Worm (Caenorhabditis elegans) whole organism, L1 larva: ENCODE results near the gene C05B5.12.

ENCODE experiments used
- mdl-1 ChIP-seq, 2 experiments: fragments of 150-350 bp; optimal IDR thresholded peaks; 2 replicates each; lab custom pipeline; 2014 to 2017; ENCODE audit warnings: missing biosample characterization in 2 of 2, missing genetic modification characterization in 2 of 2, inconsistent platforms in 1 of 2
- nhr-11 ChIP-seq: fragments of 150-350 bp; optimal IDR thresholded peaks from 2 replicates; lab custom pipeline; 2014; ENCODE audit warnings: missing biosample characterization, missing genetic modification characterization
- pax-3 ChIP-seq: fragments of 200-800 bp; sonication (Bioruptor generic); optimal IDR thresholded peaks from 2 replicates; lab custom pipeline; 2018; ENCODE audit warnings: mild to moderate bottlenecking, missing genetic modification characterization, moderate library complexity, missing compliant biosample characterization
- snpc-4 ChIP-seq: fragments of 150-350 bp; optimal IDR thresholded peaks from 2 replicates; lab custom pipeline; 2014; ENCODE audit warnings: missing biosample characterization, missing genetic modification characterization

ce11 chrIII:9985542-9985941, 1.6 kb upstream of the C05B5.12 start:
- TF ChIP-seq snpc-4 (tag; lab: Kevin White, UChicago) (no peak), pax-3 (tag; lab: Kevin White, UChicago) (no peak), nhr-11 (tag; lab: Kevin White, UChicago) (no peak), mdl-1 (tag; optimal IDR thresholded peaks at IDR 0.05; lab: Kevin White, UChicago) (no peak)
